Worm (Caenorhabditis elegans) whole organism, late embryonic: ENCODE results near the gene rab-7.

Experiments
- C08G9.2 ChIP-seq: sonication (generic microtip); optimal IDR thresholded peaks from 2 replicates; lab custom pipeline; 2016; ENCODE audit warnings: mild to moderate bottlenecking, missing genetic modification characterization, moderate library complexity, missing compliant biosample characterization
- F13H6.1 ChIP-seq: sonication (generic microtip); optimal IDR thresholded peaks from 2 replicates; lab custom pipeline; 2016; ENCODE audit warnings: missing genetic modification characterization, missing compliant biosample characterization
- K02D7.2 ChIP-seq: sonication (generic microtip); optimal IDR thresholded peaks from 2 replicates; lab custom pipeline; 2017; ENCODE audit warnings: mild to moderate bottlenecking, missing genetic modification characterization, missing compliant biosample characterization
- K09A11.1 ChIP-seq: sonication (generic microtip); optimal IDR thresholded peaks from 2 replicates; lab custom pipeline; 2017; ENCODE audit warnings: antibody characterized with exemption, mild to moderate bottlenecking, missing genetic modification characterization, missing compliant biosample characterization; ENCODE audit not compliant: insufficient read depth
- T23F11.4 ChIP-seq: fragments of 200-800 bp; sonication (Bioruptor generic); optimal IDR thresholded peaks from 2 replicates; lab custom pipeline; 2018; ENCODE audit warnings: mild to moderate bottlenecking, missing genetic modification characterization, missing compliant biosample characterization
- Y22D7AL.16 ChIP-seq: sonication (generic microtip); optimal IDR thresholded peaks from 2 replicates; lab custom pipeline; 2016; ENCODE audit warnings: missing genetic modification characterization, missing compliant biosample characterization
- ceh-22 ChIP-seq: sonication (generic microtip); optimal IDR thresholded peaks from 2 replicates; lab custom pipeline; 2017; ENCODE audit warnings: missing biosample characterization, missing genetic modification characterization
- ceh-24 ChIP-seq: sonication (generic microtip); optimal IDR thresholded peaks from 2 replicates; lab custom pipeline; 2016; ENCODE audit warnings: mild to moderate bottlenecking, missing genetic modification characterization, missing compliant biosample characterization
- ceh-34 ChIP-seq: sonication (generic microtip); optimal IDR thresholded peaks from 2 replicates; lab custom pipeline; 2016; ENCODE audit warnings: mild to moderate bottlenecking, missing genetic modification characterization, missing compliant biosample characterization
- ceh-45 ChIP-seq: fragments of 200-800 bp; sonication (Bioruptor generic); IDR thresholded peaks from 2 replicates; pipeline ENCODE4 v1.3.6; 2022; ENCODE audit warnings: missing genetic modification reagents, missing genetic modification characterization, missing compliant biosample characterization
- ceh-9 ChIP-seq: sonication (generic microtip); optimal IDR thresholded peaks from 2 replicates; lab custom pipeline; 2016; ENCODE audit warnings: mild to moderate bottlenecking, missing genetic modification characterization, inconsistent platforms, missing compliant biosample characterization
- dve-1 ChIP-seq: sonication (generic microtip); optimal IDR thresholded peaks from 2 replicates; lab custom pipeline; 2017; ENCODE audit warnings: antibody characterized with exemption, mild to moderate bottlenecking, missing genetic modification characterization, missing compliant biosample characterization
- elt-2 ChIP-seq: sonication (generic microtip); optimal IDR thresholded peaks from 2 replicates; lab custom pipeline; 2016; ENCODE audit warnings: missing genetic modification reagents, missing genetic modification characterization, missing compliant biosample characterization
- elt-4 ChIP-seq: sonication (generic microtip); optimal IDR thresholded peaks from 2 replicates; lab custom pipeline; 2016; ENCODE audit warnings: missing genetic modification characterization, missing compliant biosample characterization
- eyg-1 ChIP-seq: sonication (generic microtip); optimal IDR thresholded peaks from 2 replicates; lab custom pipeline; 2016; ENCODE audit warnings: missing genotype, missing genetic modification characterization, missing compliant biosample characterization
- fkh-10 ChIP-seq: fragments of 150-350 bp; optimal IDR thresholded peaks from 2 replicates; lab custom pipeline; 2014; ENCODE audit warnings: missing biosample characterization, missing genetic modification reagents, missing genetic modification characterization
- hlh-13 ChIP-seq: fragments of 200-800 bp; sonication (Bioruptor generic); optimal IDR thresholded peaks from 2 replicates; lab custom pipeline; 2018; ENCODE audit warnings: mild to moderate bottlenecking, missing genetic modification characterization, missing compliant biosample characterization
- hlh-30 ChIP-seq: sonication (generic microtip); optimal IDR thresholded peaks from 2 replicates; lab custom pipeline; 2017; ENCODE audit warnings: antibody characterized with exemption, missing genetic modification characterization, missing compliant biosample characterization; ENCODE audit not compliant: insufficient read depth
- hlh-8 ChIP-seq: sonication (generic microtip); optimal IDR thresholded peaks from 2 replicates; lab custom pipeline; 2016; ENCODE audit warnings: missing genotype, missing genetic modification characterization, missing compliant biosample characterization
- lim-6 ChIP-seq: sonication (generic microtip); optimal IDR thresholded peaks from 2 replicates; lab custom pipeline; 2016; ENCODE audit warnings: missing genetic modification characterization, missing compliant biosample characterization
- lin-11 ChIP-seq: fragments of 200-800 bp; sonication (Bioruptor generic); optimal IDR thresholded peaks from 2 replicates; lab custom pipeline; 2018; ENCODE audit warnings: mild to moderate bottlenecking, missing genetic modification characterization, missing compliant biosample characterization
- madf-2 ChIP-seq: sonication (generic microtip); optimal IDR thresholded peaks from 2 replicates; lab custom pipeline; 2017; ENCODE audit warnings: missing genetic modification characterization, missing compliant biosample characterization
- nfya-1 ChIP-seq: sonication (generic microtip); optimal IDR thresholded peaks from 2 replicates; lab custom pipeline; 2017; ENCODE audit warnings: missing genetic modification characterization, mild to moderate bottlenecking, missing compliant biosample characterization, antibody characterized with exemption, moderate library complexity
- nhr-232 ChIP-seq: sonication (generic microtip); optimal IDR thresholded peaks from 2 replicates; lab custom pipeline; 2016; ENCODE audit warnings: missing genetic modification characterization, missing compliant biosample characterization
- npax-4 ChIP-seq: sonication (generic microtip); optimal IDR thresholded peaks from 2 replicates; lab custom pipeline; 2016; ENCODE audit warnings: missing genetic modification characterization, missing compliant biosample characterization
- odd-2 ChIP-seq: sonication (generic microtip); optimal IDR thresholded peaks from 2 replicates; lab custom pipeline; 2017; ENCODE audit warnings: antibody characterized with exemption, mild to moderate bottlenecking, missing genetic modification characterization, missing compliant biosample characterization
- pag-3 ChIP-seq: sonication (generic microtip); optimal IDR thresholded peaks from 2 replicates; lab custom pipeline; 2016; ENCODE audit warnings: missing compliant biosample characterization, missing genetic modification characterization, borderline replicate concordance
- pat-9 ChIP-seq: fragments of 200-800 bp; sonication (Bioruptor generic); optimal IDR thresholded peaks from 2 replicates; lab custom pipeline; 2018; ENCODE audit warnings: mild to moderate bottlenecking, missing genetic modification characterization, moderate library complexity, missing compliant biosample characterization
- pax-1 ChIP-seq: fragments of 150-350 bp; optimal IDR thresholded peaks from 2 replicates; lab custom pipeline; 2014; ENCODE audit warnings: missing biosample characterization, missing genetic modification characterization
- pha-2 ChIP-seq: sonication (generic microtip); optimal IDR thresholded peaks from 2 replicates; lab custom pipeline; 2017; ENCODE audit warnings: mild to moderate bottlenecking, missing genetic modification characterization, missing compliant biosample characterization
- pqm-1 ChIP-seq: sonication (generic microtip); optimal IDR thresholded peaks from 2 replicates; lab custom pipeline; 2016; ENCODE audit warnings: missing genetic modification characterization, missing compliant biosample characterization
- rnt-1 ChIP-seq: sonication (generic microtip); optimal IDR thresholded peaks from 2 replicates; lab custom pipeline; 2016; ENCODE audit warnings: missing genetic modification characterization, missing compliant biosample characterization
- sdc-2 ChIP-seq: sonication (generic microtip); optimal IDR thresholded peaks from 2 replicates; lab custom pipeline; 2016; ENCODE audit warnings: missing genotype, missing genetic modification characterization, missing compliant biosample characterization
- sox-2 ChIP-seq: fragments of 200-800 bp; sonication (Bioruptor generic); IDR thresholded peaks from 2 replicates; pipeline ENCODE4 v1.3.6; 2022; ENCODE audit warnings: missing genetic modification reagents, missing genetic modification characterization, missing compliant biosample characterization
- sox-4 ChIP-seq: sonication (generic microtip); optimal IDR thresholded peaks from 2 replicates; lab custom pipeline; 2017; ENCODE audit warnings: mild to moderate bottlenecking, missing genetic modification characterization, inconsistent platforms, missing compliant biosample characterization
- ttx-3 ChIP-seq: sonication (generic microtip); optimal IDR thresholded peaks from 2 replicates; lab custom pipeline; 2016; ENCODE audit warnings: missing genetic modification reagents, missing genetic modification characterization, missing compliant biosample characterization
- unc-3 ChIP-seq, 2 experiments: fragments of 200-800 bp in 1 of 2; sonication (Bioruptor generic) in 1 of 2; sonication (generic microtip) in 1 of 2; conservative IDR thresholded peaks in 1 of 2; optimal IDR thresholded peaks in 1 of 2; 2 replicates each; pipeline versions ENCODE4 v1.3.6 to Lab custom; 2016 to 2022; ENCODE audit warnings: missing compliant biosample characterization in 2 of 2, missing genetic modification characterization in 2 of 2, missing genetic modification reagents in 1 of 2
- ztf-16 ChIP-seq: sonication (generic microtip); optimal IDR thresholded peaks from 2 replicates; lab custom pipeline; 2017; ENCODE audit warnings: missing genetic modification characterization, missing compliant biosample characterization

rab-7 gene

ce11 chrII:11967507-11968127, 886 bp upstream of the rab-7 start, which contains the start of gene W03C9.5 (continued):
- TF ChIP-seq pax-1 (tag; lab: Kevin White, UChicago) (no peak), hlh-13 (GFP tag; lab: Kevin White, UChicago) (peak; percentile 58), ztf-16 (tag; lab: Kevin White, UChicago) (peak; percentile 88), ceh-34 (peak; percentile 98), ceh-9 (tag; lab: Kevin White, UChicago) (no peak), madf-2 (tag; lab: Kevin White, UChicago) (peak; percentile 86), eyg-1 (tag; lab: Kevin White, UChicago) (peak; percentile 90), npax-4 (tag; lab: Kevin White, UChicago) (peak; percentile 35), elt-2 (tag; lab: Kevin White, UChicago) (peak; percentile 95), elt-4 (no peak), sox-2 (0 out of 2 replicates have a peak, but pooled peaks have one; percentile 18), dve-1 (tag; lab: Kevin White, UChicago) (peak; percentile 72), Y22D7AL.16 (tag; lab: Kevin White, UChicago) (peak; percentile 39), ceh-45 (no peak), odd-2 (tag; lab: Kevin White, UChicago) (no peak), K02D7.2 (peak; percentile 38), sox-4 (peak; percentile 70), pha-2 (tag; lab: Kevin White, UChicago) (peak; percentile 69), nhr-232 (tag; lab: Kevin White, UChicago) (peak; percentile 27), F13H6.1 (tag; lab: Kevin White, UChicago) (peak; percentile 98), rnt-1 (peak; percentile 99), ceh-24 (tag; lab: Kevin White, UChicago) (no peak), hlh-8 (peak; percentile 97), fkh-10 (no peak), pag-3 (tag; lab: Kevin White, UChicago) (peak; percentile 83), hlh-30 (tag; lab: Kevin White, UChicago) (peak; percentile 99)
- TF ChIP-seq, all 69 proteins: peak for 57

ce11 chrII:11964847-11965246, 1.9 kb downstream of the rab-7 start:
- no peak for TF ChIP-seq sdc-2 (tag; lab: Kevin White, UChicago)
- no peak for TF ChIP-seq npax-4 (tag; lab: Kevin White, UChicago)
- TF ChIP-seq madf-2 (tag; lab: Kevin White, UChicago): no peak
- TF ChIP-seq ceh-45: no peak
- no peak for TF ChIP-seq lin-11 (tag; lab: Kevin White, UChicago)
- no peak for TF ChIP-seq odd-2 (tag; lab: Kevin White, UChicago)

- TF ChIP-seq pag-3 (tag; lab: Kevin White, UChicago) (no peak), hlh-30 (tag; lab: Kevin White, UChicago) (no peak), sdc-2 (tag; lab: Kevin White, UChicago) (no peak), ceh-24 (tag; lab: Kevin White, UChicago) (no peak), nfya-1 (tag; lab: Kevin White, UChicago) (peak; percentile 84)
These were observed 3.5 kb downstream of the rab-7 start for ce11 chrII:11963132-11963630.

- TF ChIP-seq nfya-1 (tag; lab: Kevin White, UChicago) (no peak), sox-4 (no peak), ttx-3 (tag; lab: Kevin White, UChicago) (no peak), sdc-2 (tag; lab: Kevin White, UChicago) (no peak)
These were observed 4.6 kb downstream of the rab-7 start, which contains the start of the genes W03C9.1 and W03C9.2 for ce11 chrII:11962083-11962482. Gene W03C9.1, minus strand, starts transcription at chrII:11962128. Gene W03C9.2, plus strand, starts transcription at chrII:11962368.

- TF ChIP-seq elt-2 (tag; lab: Kevin White, UChicago) (peak; percentile 100), K09A11.1 (tag; lab: Kevin White, UChicago) (peak; percentile 96), lim-6 (peak; percentile 99), unc-3 (GFP tag; conservative IDR thresholded peaks at IDR 0.05; lab: Robert Waterston, UW) (peak; percentile 100), unc-3 (tag; optimal IDR thresholded peaks at IDR 0.05; lab: Kevin White, UChicago) (peak; percentile 99), T23F11.4 (peak; percentile 100), pqm-1 (tag; lab: Kevin White, UChicago) (peak; percentile 99), hlh-30 (tag; lab: Kevin White, UChicago) (peak; percentile 87), pat-9 (peak; percentile 100), odd-2 (tag; lab: Kevin White, UChicago) (peak; percentile 89), hlh-8 (peak; percentile 98), elt-4 (peak; percentile 98), C08G9.2 (tag; lab: Kevin White, UChicago) (peak; percentile 94), K02D7.2 (peak; percentile 100), ceh-22 (peak; percentile 59), sdc-2 (tag; lab: Kevin White, UChicago) (peak; percentile 95)
These were observed 6.0 kb downstream of the rab-7 start for ce11 chrII:11960596-11961217.
